Worm (Caenorhabditis elegans): ENCODE results near the gene C15F1.8.

The C15F1.8 gene

ce11 chrII:6965573-6965972 lies 12.1 kb downstream of the C15F1.8 start, which contains the start of gene tra-2:
Gene tra-2, minus strand, starts transcription at chrII:6965673.
- TF ChIP-seq cog-1 (tag; optimal IDR thresholded peaks at IDR 0.05) (no peak), klf-2 (GFP tag; conservative IDR thresholded peaks at IDR 0.05) (no peak), tab-1 (GFP tag; IDR thresholded peaks at IDR 0.05) (no peak), ztf-29 (GFP tag; IDR thresholded peaks at IDR 0.05) (no peak), med-1 (GFP tag; optimal IDR thresholded peaks at IDR 0.05; ENCODE audit: insufficient read depth) (no peak), flt-1 (GFP tag; IDR thresholded peaks at IDR 0.05) (no peak), ztf-23 (GFP tag; IDR thresholded peaks at IDR 0.05) (no peak), ref-1 (GFP tag; conservative IDR thresholded peaks at IDR 0.05) (no peak), T22C8.4 (GFP tag; IDR thresholded peaks at IDR 0.05) (no peak)

DNA sequence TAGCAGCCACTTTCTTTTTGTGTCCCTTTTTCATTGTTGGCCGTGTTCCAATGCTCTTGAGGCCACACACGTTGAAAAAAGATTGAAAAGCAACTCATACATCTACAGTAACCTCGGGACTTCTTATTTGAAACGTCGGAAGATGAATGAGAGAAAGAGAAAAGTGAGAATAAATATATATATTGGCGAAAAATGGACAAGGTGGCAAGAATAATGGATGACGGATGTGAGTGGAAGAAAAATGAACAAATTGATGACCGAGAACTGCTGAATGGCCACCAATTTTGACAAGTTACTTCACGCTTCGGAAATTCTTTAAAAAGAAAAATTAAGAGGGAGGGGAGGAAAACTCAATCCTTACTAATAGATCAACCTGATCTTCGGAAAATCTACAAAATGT lies 19.5 kb downstream of the C15F1.8 start:
- TF ChIP-seq T22C8.4 (GFP tag; IDR thresholded peaks at IDR 0.05) (no peak), med-1 (GFP tag; optimal IDR thresholded peaks at IDR 0.05; ENCODE audit: insufficient read depth) (no peak), tab-1 (GFP tag; IDR thresholded peaks at IDR 0.05) (no peak), ztf-29 (GFP tag; IDR thresholded peaks at IDR 0.05) (no peak), klf-2 (GFP tag; conservative IDR thresholded peaks at IDR 0.05) (no peak), ztf-23 (GFP tag; IDR thresholded peaks at IDR 0.05) (no peak), cog-1 (tag; optimal IDR thresholded peaks at IDR 0.05) (no peak), flt-1 (GFP tag; IDR thresholded peaks at IDR 0.05) (no peak), ref-1 (GFP tag; conservative IDR thresholded peaks at IDR 0.05) (no peak)

ce11 chrII:6955084-6955697 lies 22.4 kb downstream of the C15F1.8 start:
- TF ChIP-seq ztf-23 (GFP tag; IDR thresholded peaks at IDR 0.05) (no peak), ref-1 (GFP tag; conservative IDR thresholded peaks at IDR 0.05) (no peak), T22C8.4 (GFP tag; IDR thresholded peaks at IDR 0.05) (no peak), ztf-29 (GFP tag; IDR thresholded peaks at IDR 0.05) (no peak), flt-1 (GFP tag; IDR thresholded peaks at IDR 0.05) (no peak)

DNA sequence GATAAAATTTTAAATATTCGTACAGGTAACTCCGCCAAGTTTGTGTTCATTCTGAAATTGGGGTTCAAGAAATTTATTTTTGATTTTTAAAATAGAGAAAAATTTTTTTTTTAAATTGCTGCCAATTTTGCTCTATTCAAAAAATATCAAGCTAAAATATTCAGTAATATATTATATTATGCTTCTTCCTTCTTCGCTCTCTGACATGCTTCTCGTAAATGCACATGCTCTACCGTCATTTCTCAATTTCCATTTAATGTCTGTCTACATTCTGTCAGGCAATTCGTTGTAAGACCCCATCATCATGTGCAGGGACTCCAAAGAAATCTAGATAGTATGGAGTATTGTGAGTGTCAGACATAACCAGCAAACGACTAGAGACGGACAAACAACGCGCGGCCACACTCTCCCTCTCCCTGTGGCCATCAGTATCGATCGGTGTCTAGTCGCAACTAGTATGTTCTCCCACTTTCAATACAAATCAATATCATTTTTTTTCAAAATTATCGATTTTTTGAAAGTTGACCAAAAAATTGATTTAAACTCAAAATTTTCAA lies 26.3 kb downstream of the C15F1.8 start, which contains the start of the genes malt-1 and ceh-38:
Gene malt-1 (minus strand): TSS at position 51 of the 557 bp plus-strand sequence.
Gene ceh-38 (plus strand): TSS at position 277 of the 557 bp plus-strand sequence.
- TF ChIP-seq klf-2 (GFP tag; conservative IDR thresholded peaks at IDR 0.05), result no peak
- TF ChIP-seq ztf-29 (GFP tag; IDR thresholded peaks at IDR 0.05), result no peak
- TF ChIP-seq T22C8.4 (GFP tag; IDR thresholded peaks at IDR 0.05), result peak; percentile 100
- no peak for TF ChIP-seq ztf-23 (GFP tag; IDR thresholded peaks at IDR 0.05)
- TF ChIP-seq flt-1 (GFP tag; IDR thresholded peaks at IDR 0.05), result peak; percentile 70; the same call in 1 of the 2 replicates
- TF ChIP-seq cog-1 (tag; optimal IDR thresholded peaks at IDR 0.05), result peak; percentile 91
- TF ChIP-seq med-1 (GFP tag; optimal IDR thresholded peaks at IDR 0.05; ENCODE audit: insufficient read depth), result no peak
- no peak for TF ChIP-seq tab-1 (GFP tag; IDR thresholded peaks at IDR 0.05)
- no peak for TF ChIP-seq ref-1 (GFP tag; conservative IDR thresholded peaks at IDR 0.05)

DNA sequence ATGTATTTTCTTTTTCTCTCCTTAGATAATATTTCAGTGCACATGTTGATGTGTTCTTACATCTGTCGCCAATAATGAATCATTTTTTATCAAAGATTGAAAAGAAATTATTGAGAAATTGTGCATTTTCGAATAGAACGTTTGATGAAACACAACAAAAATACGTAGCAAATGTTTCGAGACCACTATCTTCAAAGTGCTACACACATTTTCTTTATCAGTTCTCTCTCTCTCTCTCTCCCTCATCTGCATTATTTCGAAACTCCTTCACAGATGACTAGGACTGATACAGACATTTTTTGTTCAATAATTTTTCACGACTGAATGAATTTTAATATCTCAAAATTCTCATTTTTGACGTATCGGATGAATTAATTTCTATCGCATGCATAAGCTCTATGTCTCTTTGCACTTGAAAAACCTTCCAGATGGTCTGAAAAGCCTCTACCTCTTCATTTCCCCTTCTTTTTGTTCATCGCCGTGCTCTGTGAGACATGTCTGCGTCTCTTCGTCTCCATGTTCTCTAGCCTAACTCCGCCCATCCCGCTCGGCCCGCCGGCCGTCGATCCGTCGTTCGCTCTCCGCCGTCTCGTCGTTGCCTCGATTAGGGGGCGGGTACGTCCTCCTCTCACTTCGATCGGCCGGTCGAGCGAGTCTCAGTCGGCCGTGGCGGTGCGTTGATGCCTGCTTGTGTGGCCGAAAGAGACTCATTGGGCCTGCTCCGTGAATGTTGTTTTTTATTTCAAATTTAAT lies 34.2 kb downstream of the C15F1.8 start:
- TF ChIP-seq ztf-23 (GFP tag; IDR thresholded peaks at IDR 0.05) (0 out of 2 replicates have a peak, but pooled peaks have one; percentile 21), flt-1 (GFP tag; IDR thresholded peaks at IDR 0.05) (no peak), ref-1 (GFP tag; conservative IDR thresholded peaks at IDR 0.05) (no peak), cog-1 (tag; optimal IDR thresholded peaks at IDR 0.05) (peak; percentile 64), T22C8.4 (GFP tag; IDR thresholded peaks at IDR 0.05) (peak; percentile 46; the same call in 1 of the 2 replicates), tab-1 (GFP tag; IDR thresholded peaks at IDR 0.05) (0 out of 2 replicates have a peak, but pooled peaks have one; percentile 12), klf-2 (GFP tag; conservative IDR thresholded peaks at IDR 0.05) (no peak), ztf-29 (GFP tag; IDR thresholded peaks at IDR 0.05) (0 out of 2 replicates have a peak, but pooled peaks have one; percentile 54), med-1 (GFP tag; optimal IDR thresholded peaks at IDR 0.05; ENCODE audit: insufficient read depth) (no peak)

DNA sequence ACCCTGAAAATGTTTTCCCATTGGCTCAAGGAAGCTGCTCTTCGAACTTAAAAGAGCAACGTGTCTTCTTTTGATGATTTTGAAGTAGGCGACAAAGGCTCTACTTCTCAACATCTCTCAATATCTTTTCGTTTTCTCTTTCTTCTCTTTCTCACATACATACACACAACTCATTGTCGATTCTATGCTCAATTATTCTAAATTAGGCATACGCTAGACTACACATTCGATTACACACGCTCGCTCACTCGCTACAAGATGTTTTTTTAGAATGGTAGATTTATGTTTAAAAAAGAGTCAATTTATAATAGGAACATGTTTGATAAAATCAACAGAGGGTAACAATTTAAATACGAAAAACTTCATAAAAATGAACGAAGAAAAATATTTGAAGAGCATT lies 36.1 kb downstream of the C15F1.8 start:
- TF ChIP-seq tab-1 (GFP tag; IDR thresholded peaks at IDR 0.05), result no peak
- no peak for TF ChIP-seq flt-1 (GFP tag; IDR thresholded peaks at IDR 0.05)
- TF ChIP-seq ref-1 (GFP tag; conservative IDR thresholded peaks at IDR 0.05), result no peak

- no peak for TF ChIP-seq ztf-29 (GFP tag; IDR thresholded peaks at IDR 0.05)
- TF ChIP-seq T22C8.4 (GFP tag; IDR thresholded peaks at IDR 0.05), result no peak
- TF ChIP-seq ref-1 (GFP tag; conservative IDR thresholded peaks at IDR 0.05), result no peak
- TF ChIP-seq cog-1 (tag; optimal IDR thresholded peaks at IDR 0.05), result no peak
- TF ChIP-seq klf-2 (GFP tag; conservative IDR thresholded peaks at IDR 0.05), result no peak
- TF ChIP-seq tab-1 (GFP tag; IDR thresholded peaks at IDR 0.05), result no peak
- TF ChIP-seq ztf-23 (GFP tag; IDR thresholded peaks at IDR 0.05), result no peak
- no peak for TF ChIP-seq med-1 (GFP tag; optimal IDR thresholded peaks at IDR 0.05; ENCODE audit: insufficient read depth)
- TF ChIP-seq flt-1 (GFP tag; IDR thresholded peaks at IDR 0.05), result no peak
Observed at ce11 chrII:6940726-6941230, 36.9 kb downstream of the C15F1.8 start.

ce11 chrII:6939873-6940272 lies 37.8 kb downstream of the C15F1.8 start:
- peak; percentile 38; the same call in 1 of the 2 replicates for TF ChIP-seq tab-1 (GFP tag; IDR thresholded peaks at IDR 0.05)
- no peak for TF ChIP-seq klf-2 (GFP tag; conservative IDR thresholded peaks at IDR 0.05)
- TF ChIP-seq flt-1 (GFP tag; IDR thresholded peaks at IDR 0.05), result 0 out of 2 replicates have a peak, but pooled peaks have one; percentile 7

- TF ChIP-seq ref-1 (GFP tag; conservative IDR thresholded peaks at IDR 0.05) (no peak), ztf-29 (GFP tag; IDR thresholded peaks at IDR 0.05) (no peak), med-1 (GFP tag; optimal IDR thresholded peaks at IDR 0.05; ENCODE audit: insufficient read depth) (peak; percentile 9)
Observed at ce11 chrII:6937057-6937456, 40.6 kb downstream of the C15F1.8 start.

Measured in whole organism, midembryonic.